Fruit fly (Drosophila melanogaster) whole organism, embryonic: ENCODE measurements around the gene CG14882.

Experiments
- BEAF-32 ChIP-seq: fragments of 200-800 bp; sonication (Bioruptor generic); optimal IDR thresholded peaks from 3 replicates; lab custom pipeline; 2017; ENCODE audit warnings: missing biosample characterization, missing genetic modification characterization, mild to moderate bottlenecking, moderate library complexity, missing genetic modification reagents
- CG1024 ChIP-seq: fragments of 200-800 bp; sonication (Bioruptor generic); IDR thresholded peaks from 2 replicates; pipeline ENCODE4 v1.3.6; 2022; ENCODE audit warnings: missing biosample characterization, missing genetic modification characterization
- CG10267 ChIP-seq: fragments of 200-800 bp; sonication (Bioruptor generic); optimal IDR thresholded peaks from 2 replicates; lab custom pipeline; 2018; ENCODE audit warnings: missing biosample characterization, mild to moderate bottlenecking, missing genetic modification characterization, moderate library complexity
- CG11504 ChIP-seq: fragments of 200-800 bp; sonication (Bioruptor generic); optimal IDR thresholded peaks from 3 replicates; lab custom pipeline; 2019; ENCODE audit warnings: missing biosample characterization, mild to moderate bottlenecking, missing genetic modification characterization, moderate library complexity
- CG1233 ChIP-seq: fragments of 200-800 bp; sonication (Bioruptor generic); optimal IDR thresholded peaks from 4 replicates; lab custom pipeline; 2018; ENCODE audit warnings: missing biosample characterization, mild to moderate bottlenecking, missing genetic modification characterization
- CG12659 ChIP-seq: fragments of 200-800 bp; sonication (Bioruptor generic); optimal IDR thresholded peaks from 3 replicates; lab custom pipeline; 2017; ENCODE audit warnings: mild to moderate bottlenecking, missing biosample characterization, missing genetic modification reagents, missing genetic modification characterization
- CG14710 ChIP-seq: fragments of 200-800 bp; sonication (Bioruptor generic); optimal IDR thresholded peaks from 3 replicates; lab custom pipeline; 2019; ENCODE audit warnings: missing biosample characterization, mild to moderate bottlenecking, missing genetic modification characterization, moderate library complexity
- CG15514 ChIP-seq: fragments of 200-800 bp; sonication (Bioruptor generic); optimal IDR thresholded peaks from 3 replicates; lab custom pipeline; 2017; ENCODE audit warnings: missing biosample characterization, missing genetic modification characterization, mild to moderate bottlenecking, moderate library complexity, missing genetic modification reagents
- CG16813 ChIP-seq: fragments of 200-800 bp; sonication (Bioruptor generic); IDR thresholded peaks from 3 replicates; pipeline ENCODE4 v1.3.6; 2022; ENCODE audit warnings: missing biosample characterization, missing genetic modification characterization; ENCODE audit not compliant: partially characterized antibody
- CG2712 ChIP-seq: fragments of 200-800 bp; optimal IDR thresholded peaks from 3 replicates; lab custom pipeline; 2019; ENCODE audit warnings: missing biosample characterization, mild to moderate bottlenecking, missing genetic modification characterization, moderate library complexity
- CG34224 ChIP-seq: fragments of 200-800 bp; sonication (Bioruptor generic); IDR thresholded peaks from 3 replicates; pipeline ENCODE4 v1.3.6; 2022; ENCODE audit warnings: missing biosample characterization, missing genetic modification characterization; ENCODE audit not compliant: partially characterized antibody
- CG3847 ChIP-seq: fragments of 200-800 bp; sonication (Bioruptor generic); IDR thresholded peaks from 2 replicates; pipeline ENCODE4 v1.3.6; 2022; ENCODE audit warnings: missing biosample characterization, missing genetic modification characterization
- CG4617 ChIP-seq: fragments of 200-800 bp; sonication (Bioruptor generic); optimal IDR thresholded peaks from 3 replicates; lab custom pipeline; 2016; ENCODE audit warnings: missing biosample characterization, missing genetic modification characterization, borderline replicate concordance
- CG5180 ChIP-seq: fragments of 200-800 bp; sonication (Bioruptor generic); optimal IDR thresholded peaks from 3 replicates; lab custom pipeline; 2017; ENCODE audit warnings: missing biosample characterization, missing genetic modification characterization, mild to moderate bottlenecking, moderate library complexity, missing genetic modification reagents
- CG7556 ChIP-seq: fragments of 200-800 bp; sonication (Bioruptor generic); optimal IDR thresholded peaks from 2 replicates; lab custom pipeline; 2017; ENCODE audit warnings: missing biosample characterization, mild to moderate bottlenecking, missing genetic modification characterization
- CTCF ChIP-seq: fragments of 200-800 bp; sonication (Bioruptor generic); optimal IDR thresholded peaks from 2 replicates; lab custom pipeline; 2017; ENCODE audit warnings: missing biosample characterization, mild to moderate bottlenecking, missing genetic modification characterization, moderate library complexity
- Dp ChIP-seq: fragments of 200-800 bp; sonication (Bioruptor generic); optimal IDR thresholded peaks from 2 replicates; lab custom pipeline; 2018; ENCODE audit warnings: missing biosample characterization, mild to moderate bottlenecking, missing genetic modification characterization, moderate library complexity
- E2f2 ChIP-seq: fragments of 200-800 bp; sonication (Bioruptor generic); IDR thresholded peaks from 2 replicates; pipeline ENCODE4 v1.3.6; 2022; ENCODE audit warnings: missing biosample characterization, missing genetic modification characterization
- Ets97D ChIP-seq: fragments of 200-800 bp; sonication (Bioruptor generic); optimal IDR thresholded peaks from 3 replicates; lab custom pipeline; 2016; ENCODE audit warnings: missing biosample characterization, missing genetic modification characterization
- HmgZ ChIP-seq: fragments of 200-800 bp; sonication (Bioruptor generic); optimal IDR thresholded peaks from 2 replicates; lab custom pipeline; 2018; ENCODE audit warnings: missing biosample characterization, mild to moderate bottlenecking, missing genetic modification characterization
- MBD-R2 ChIP-seq: fragments of 200-800 bp; sonication (Bioruptor generic); IDR thresholded peaks from 2 replicates; pipeline ENCODE4 v1.3.6; 2022; ENCODE audit warnings: missing biosample characterization, missing genetic modification characterization
- MESR4 ChIP-seq: fragments of 200-800 bp; sonication (Bioruptor generic); optimal IDR thresholded peaks from 2 replicates; lab custom pipeline; 2018; ENCODE audit warnings: missing biosample characterization, mild to moderate bottlenecking, missing genetic modification characterization, moderate library complexity
- Med ChIP-seq: fragments of 200-800 bp; sonication (Bioruptor generic); peaks from one replicate; lab custom pipeline; 2016; ENCODE audit warnings: missing biosample characterization, missing genetic modification characterization, mild to moderate bottlenecking, inconsistent platforms, moderate library complexity
- Myb ChIP-seq: fragments of 200-800 bp; sonication (Bioruptor generic); optimal IDR thresholded peaks from 2 replicates; lab custom pipeline; 2016; ENCODE audit warnings: missing biosample characterization, missing genetic modification characterization
- Pdp1 ChIP-seq, 2 experiments: fragments of 200-800 bp; sonication (Bioruptor generic); optimal IDR thresholded peaks; 3 replicates each; lab custom pipeline; 2016; ENCODE audit warnings: missing biosample characterization in 2 of 2, missing genetic modification characterization in 2 of 2, mild to moderate bottlenecking in 1 of 2, moderate library complexity in 1 of 2
- Rfx ChIP-seq: fragments of 200-800 bp; sonication (Bioruptor generic); IDR thresholded peaks from 2 replicates; pipeline ENCODE4 v1.3.6; 2022; ENCODE audit warnings: missing biosample characterization, missing genetic modification characterization
- Tbp ChIP-seq: fragments of >200 bp; optimal IDR thresholded peaks from 2 replicates; lab custom pipeline; 2018; ENCODE audit warnings: missing biosample characterization, missing genetic modification characterization
- ci ChIP-seq: fragments of 200-800 bp; sonication (Bioruptor generic); IDR thresholded peaks from 3 replicates; pipeline ENCODE4 v1.3.6; 2022; ENCODE audit warnings: missing biosample characterization, missing genetic modification characterization
- crp ChIP-seq, 2 experiments: fragments of 200-800 bp; sonication (Bioruptor generic); optimal IDR thresholded peaks; 2 replicates in 1 of 2; 3 replicates in 1 of 2; lab custom pipeline; 2017; ENCODE audit warnings: missing biosample characterization in 2 of 2, missing genetic modification characterization in 2 of 2, mild to moderate bottlenecking in 1 of 2, moderate library complexity in 1 of 2
- lilli ChIP-seq: fragments of 200-800 bp; sonication (Bioruptor generic); optimal IDR thresholded peaks from 3 replicates; lab custom pipeline; 2016; ENCODE audit warnings: missing biosample characterization, missing genetic modification characterization
- mam ChIP-seq: fragments of 200-800 bp; sonication (Bioruptor generic); optimal IDR thresholded peaks from 3 replicates; lab custom pipeline; 2016; ENCODE audit warnings: missing biosample characterization, missing genetic modification characterization
- pzg ChIP-seq: fragments of 200-800 bp; sonication (Bioruptor generic); optimal IDR thresholded peaks from 3 replicates; lab custom pipeline; 2018; ENCODE audit warnings: missing biosample characterization, mild to moderate bottlenecking, missing genetic modification characterization, moderate library complexity
- shn ChIP-seq: fragments of 200-800 bp; sonication (Bioruptor generic); optimal IDR thresholded peaks from 3 replicates; lab custom pipeline; 2016; ENCODE audit warnings: missing biosample characterization, missing genetic modification characterization
- stwl ChIP-seq: fragments of 200-800 bp; sonication (Bioruptor generic); optimal IDR thresholded peaks from 3 replicates; lab custom pipeline; 2018; ENCODE audit warnings: missing biosample characterization, mild to moderate bottlenecking, missing genetic modification characterization, moderate library complexity
- tin ChIP-seq: fragments of 200-800 bp; sonication (Bioruptor generic); optimal IDR thresholded peaks from 3 replicates; lab custom pipeline; 2016; ENCODE audit warnings: missing biosample characterization, missing genetic modification characterization
- vfl ChIP-seq: fragments of 200-800 bp; sonication (Bioruptor generic); optimal IDR thresholded peaks from 2 replicates; lab custom pipeline; 2016; ENCODE audit warnings: missing biosample characterization, missing genetic modification characterization
- zfh1 ChIP-seq: fragments of 200-800 bp; sonication (Bioruptor generic); IDR thresholded peaks from 3 replicates; pipeline ENCODE4 v1.3.6; 2022; ENCODE audit warnings: missing biosample characterization, missing genetic modification characterization

CG14882 gene

dm6 chr3R:16480995-16481394 is 38.0 kb downstream of the CG14882 start, which contains the start of gene Dhfr (continued):
- TF ChIP-seq ci (GFP tag; lab: Robert Waterston, UW): no peak
- TF ChIP-seq CG1024 (GFP tag; lab: Robert Waterston, UW): no peak
- no peak for TF ChIP-seq CG11504

- TF ChIP-seq crp (GFP tag; optimal IDR thresholded peaks at IDR 0.05; lab: Kevin White, UChicago): peak in 1 of 2 experiments; percentile 74
- peak; percentile 19 for TF ChIP-seq Ets97D (GFP tag; lab: Kevin White, UChicago)
- TF ChIP-seq tin (GFP tag; lab: Kevin White, UChicago): no peak
- TF ChIP-seq vfl (GFP tag; lab: Kevin White, UChicago): peak; percentile 19
- TF ChIP-seq CG2712 (tag; lab: Kevin White, UChicago): no peak
- no peak for TF ChIP-seq CG7556
- no peak for TF ChIP-seq shn (GFP tag; lab: Kevin White, UChicago)
- TF ChIP-seq HmgZ (tag; lab: Kevin White, UChicago): peak; percentile 18
- peak; percentile 17 for TF ChIP-seq CG12659 (GFP tag; lab: Kevin White, UChicago)
- TF ChIP-seq CG4617 (GFP tag; lab: Kevin White, UChicago): peak; percentile 5
- peak; percentile 15 for TF ChIP-seq CG14710 (tag; lab: Kevin White, UChicago)
- peak; percentile 28 for TF ChIP-seq CTCF (GFP tag; lab: Kevin White, UChicago)
- TF ChIP-seq MESR4 (GFP tag; lab: Kevin White, UChicago): peak; percentile 0
- no peak for TF ChIP-seq CG1233 (GFP tag; lab: Kevin White, UChicago)
- TF ChIP-seq stwl (tag; lab: Kevin White, UChicago): peak; percentile 53
- TF ChIP-seq Dp: peak; percentile 89
- TF ChIP-seq Tbp (GFP tag; lab: Kevin White, UChicago): no peak
- 0 out of 3 replicates have a peak, but pooled peaks have one; percentile 14 for TF ChIP-seq CG16813 (GFP tag; lab: Robert Waterston, UW)
- TF ChIP-seq mam (GFP tag; lab: Kevin White, UChicago): peak; percentile 18
- peak; percentile 78 for TF ChIP-seq Med (GFP tag; lab: Kevin White, UChicago)
- TF ChIP-seq CG10267 (tag; lab: Kevin White, UChicago): peak; percentile 89
- no peak for TF ChIP-seq CG5180 (GFP tag; lab: Kevin White, UChicago)
- 0 out of 3 replicates have a peak, but pooled peaks have one; percentile 5 for TF ChIP-seq zfh1
- TF ChIP-seq MBD-R2 (GFP tag; lab: Robert Waterston, UW): peak; percentile 47; the same call in 1 of the 2 replicates
- peak; percentile 15 for TF ChIP-seq CG15514 (GFP tag; lab: Kevin White, UChicago)
- peak; percentile 31; the same call in 1 of the 2 replicates for TF ChIP-seq CG3847
- TF ChIP-seq Rfx (GFP tag; lab: Robert Waterston, UW): peak; percentile 46; the same call in 1 of the 2 replicates
- TF ChIP-seq pzg (GFP tag; lab: Kevin White, UChicago): peak; percentile 56
- peak; percentile 32 for TF ChIP-seq BEAF-32 (GFP tag; lab: Kevin White, UChicago)
- TF ChIP-seq Myb (GFP tag; lab: Kevin White, UChicago): peak; percentile 25
- TF ChIP-seq E2f2: peak; percentile 93
- no peak for TF ChIP-seq CG34224 (GFP tag; lab: Robert Waterston, UW)
- peak; percentile 13 for TF ChIP-seq lilli (GFP tag; lab: Kevin White, UChicago)
- TF ChIP-seq Pdp1 (GFP tag; optimal IDR thresholded peaks at IDR 0.05; lab: Kevin White, UChicago): peak in 1 of 2 experiments; percentile 40
Observed at dm6 chr3R:16482276-16482675, 39.3 kb downstream of the CG14882 start, which contains the start of gene Sdhaf3. Sdhaf3 (minus strand) TSS chr3R:16482452.
